Fruit fly (Drosophila melanogaster): ENCODE data around the gene Tdh.

DNA sequence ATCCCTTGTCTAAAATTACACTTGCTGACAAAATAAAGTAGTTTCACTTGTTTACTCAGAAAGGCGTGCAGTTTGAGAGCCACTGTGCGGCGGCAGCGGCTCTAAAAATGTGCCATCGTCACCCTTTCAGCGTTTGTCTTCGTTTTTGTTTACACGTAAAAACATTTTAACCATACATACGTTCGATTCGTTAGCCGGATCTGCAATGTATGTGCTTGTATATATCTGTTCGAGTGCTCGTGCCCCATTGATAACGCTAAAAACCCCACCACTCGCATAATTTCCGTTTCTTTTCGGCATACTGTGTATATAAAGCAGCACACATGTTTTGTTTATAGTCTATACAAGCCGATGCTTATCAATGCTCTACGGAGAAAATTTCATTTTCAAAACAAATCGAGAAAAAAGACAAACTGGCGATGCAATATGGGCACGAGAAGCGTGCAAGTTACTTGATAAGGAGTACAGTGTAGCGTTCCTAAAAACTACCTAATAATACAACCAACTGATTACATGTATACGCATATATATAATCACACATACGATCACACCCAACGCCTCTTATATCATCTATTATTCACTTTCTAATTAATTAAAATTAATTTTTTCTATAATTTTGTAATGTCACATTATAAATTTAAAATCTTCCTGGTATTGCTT lies 49.9 kb downstream of the Tdh start:
- TF ChIP-seq Mnt (GFP tag; optimal IDR thresholded peaks at IDR 0.05) (peak; percentile 70), CG33017 (tag; optimal IDR thresholded peaks at IDR 0.05) (peak; percentile 88), CG7045 (GFP tag; optimal IDR thresholded peaks at IDR 0.05) (peak; percentile 63), CG14711 (tag; optimal IDR thresholded peaks at IDR 0.05) (peak; percentile 81), cnc (optimal IDR thresholded peaks at IDR 0.05) (no peak), CG11617 (GFP tag; optimal IDR thresholded peaks at IDR 0.05) (peak; percentile 76), tj (GFP tag; optimal IDR thresholded peaks at IDR 0.05) (no peak)

Data from whole organism, adult.